Fruit fly (Drosophila melanogaster) whole organism, embryonic: ENCODE measurements around the gene nudE.

Experiments
- Antp ChIP-seq: fragments of 200-800 bp; sonication (Bioruptor generic); optimal IDR thresholded peaks from 3 replicates; lab custom pipeline; 2016; ENCODE audit warnings: missing biosample characterization, missing genetic modification characterization
- CG11247 ChIP-seq: fragments of 200-800 bp; sonication (Bioruptor generic); IDR thresholded peaks from 2 replicates; pipeline ENCODE4 v1.3.6; 2022; ENCODE audit warnings: missing biosample characterization, missing genetic modification characterization
- CG12155 ChIP-seq: fragments of 200-800 bp; sonication (Bioruptor generic); optimal IDR thresholded peaks from 3 replicates; lab custom pipeline; 2016; ENCODE audit warnings: missing biosample characterization, missing genetic modification characterization
- CG12299 ChIP-seq: fragments of 200-800 bp; sonication (Bioruptor generic); optimal IDR thresholded peaks from 2 replicates; lab custom pipeline; 2018; ENCODE audit warnings: missing biosample characterization, mild to moderate bottlenecking, missing genetic modification characterization
- CG13296 ChIP-seq: fragments of 200-800 bp; sonication (Bioruptor generic); optimal IDR thresholded peaks from 3 replicates; lab custom pipeline; 2018; ENCODE audit warnings: missing biosample characterization, mild to moderate bottlenecking, missing genetic modification characterization
- CG16779 ChIP-seq: fragments of 200-800 bp; sonication (Bioruptor generic); IDR thresholded peaks from 2 replicates; pipeline ENCODE4 v1.3.6; 2022; ENCODE audit warnings: missing biosample characterization, missing genetic modification characterization
- CG17385 ChIP-seq: fragments of 200-800 bp; sonication (Bioruptor generic); optimal IDR thresholded peaks from 3 replicates; lab custom pipeline; 2018; ENCODE audit warnings: missing biosample characterization, mild to moderate bottlenecking, missing genetic modification characterization
- CG2116 ChIP-seq: fragments of 200-800 bp; sonication (Bioruptor generic); optimal IDR thresholded peaks from 3 replicates; lab custom pipeline; 2018; ENCODE audit warnings: missing biosample characterization, mild to moderate bottlenecking, missing genetic modification characterization
- CG2120 ChIP-seq: fragments of 200-800 bp; sonication (Bioruptor generic); optimal IDR thresholded peaks from 3 replicates; lab custom pipeline; 2016; ENCODE audit warnings: missing biosample characterization, missing genetic modification characterization
- CG2678 ChIP-seq: fragments of 200-800 bp; sonication (Bioruptor generic); optimal IDR thresholded peaks from 3 replicates; lab custom pipeline; 2019; ENCODE audit warnings: missing biosample characterization, mild to moderate bottlenecking, missing genetic modification characterization, moderate library complexity
- CG31441 ChIP-seq: fragments of 200-800 bp; sonication (Bioruptor generic); IDR thresholded peaks from 2 replicates; pipeline ENCODE4 v1.3.6; 2022; ENCODE audit warnings: missing biosample characterization, missing genetic modification characterization
- CG3281 ChIP-seq: fragments of 200-800 bp; sonication (Bioruptor generic); optimal IDR thresholded peaks from 3 replicates; lab custom pipeline; 2017; ENCODE audit warnings: missing biosample characterization, mild to moderate bottlenecking, missing genetic modification characterization
- CG3995 ChIP-seq: fragments of 200-800 bp; sonication (Bioruptor generic); optimal IDR thresholded peaks from 3 replicates; lab custom pipeline; 2016; ENCODE audit warnings: missing biosample characterization, missing genetic modification characterization
- CG4617 ChIP-seq: fragments of 200-800 bp; sonication (Bioruptor generic); optimal IDR thresholded peaks from 3 replicates; lab custom pipeline; 2016; ENCODE audit warnings: missing biosample characterization, missing genetic modification characterization, borderline replicate concordance
- CG4820 ChIP-seq: fragments of 200-800 bp; sonication (Bioruptor generic); optimal IDR thresholded peaks from 3 replicates; lab custom pipeline; 2016; ENCODE audit warnings: missing biosample characterization, missing genetic modification characterization
- CG5180 ChIP-seq: fragments of 200-800 bp; sonication (Bioruptor generic); optimal IDR thresholded peaks from 3 replicates; lab custom pipeline; 2017; ENCODE audit warnings: missing biosample characterization, missing genetic modification characterization, mild to moderate bottlenecking, moderate library complexity, missing genetic modification reagents
- CG6272 ChIP-seq: fragments of 200-800 bp; sonication (Bioruptor generic); IDR thresholded peaks from 2 replicates; pipeline ENCODE4 v1.3.6; 2022; ENCODE audit warnings: missing biosample characterization, missing genetic modification characterization
- CG8478 ChIP-seq: fragments of >200 bp; optimal IDR thresholded peaks from 2 replicates; lab custom pipeline; 2018
- CG8924 ChIP-seq: fragments of 200-800 bp; optimal IDR thresholded peaks from 3 replicates; lab custom pipeline; 2019; ENCODE audit warnings: missing biosample characterization, mild to moderate bottlenecking, missing genetic modification characterization, moderate library complexity
- CG8944 ChIP-seq: fragments of 200-800 bp; sonication (Bioruptor generic); optimal IDR thresholded peaks from 3 replicates; lab custom pipeline; 2016; ENCODE audit warnings: missing biosample characterization, missing genetic modification characterization
- Dbx ChIP-seq: fragments of 200-800 bp; sonication (Bioruptor generic); IDR thresholded peaks from 3 replicates; pipeline ENCODE4 v1.3.6; 2022; ENCODE audit warnings: missing biosample characterization, missing genetic modification characterization
- Dip2 ChIP-seq: fragments of 200-800 bp; sonication (Bioruptor generic); IDR thresholded peaks from 2 replicates; pipeline ENCODE4 v1.3.6; 2022; ENCODE audit warnings: missing biosample characterization, missing genetic modification characterization
- Dll ChIP-seq: fragments of 200-800 bp; sonication (Bioruptor generic); IDR thresholded peaks from 4 replicates; pipeline ENCODE4 v1.3.6; 2022; ENCODE audit warnings: missing biosample characterization, missing genetic modification characterization; ENCODE audit not compliant: partially characterized antibody
- Eip74EF ChIP-seq, 2 experiments: fragments of 200-800 bp in 1 of 2; fragments of >200 bp in 1 of 2; sonication (Bioruptor generic) in 1 of 2; optimal IDR thresholded peaks; 2 replicates each; lab custom pipeline; 2017 to 2019; ENCODE audit warnings: missing biosample characterization in 2 of 2, missing genetic modification characterization in 2 of 2, mild to moderate bottlenecking in 1 of 2, moderate library complexity in 1 of 2
- H15 ChIP-seq: fragments of 200-800 bp; sonication (Bioruptor generic); IDR thresholded peaks from 3 replicates; pipeline ENCODE4 v1.3.6; 2022; ENCODE audit warnings: missing biosample characterization, missing genetic modification characterization
- Hey ChIP-seq: fragments of 200-800 bp; sonication (Bioruptor generic); optimal IDR thresholded peaks from 3 replicates; lab custom pipeline; 2018; ENCODE audit warnings: missing biosample characterization, mild to moderate bottlenecking, missing genetic modification characterization
- HmgD ChIP-seq: fragments of 200-800 bp; sonication (Bioruptor generic); optimal IDR thresholded peaks from 3 replicates; lab custom pipeline; 2016; ENCODE audit warnings: missing biosample characterization, missing genetic modification characterization
- Hsf ChIP-seq: fragments of 200-800 bp; sonication (Bioruptor generic); optimal IDR thresholded peaks from 3 replicates; lab custom pipeline; 2016; ENCODE audit warnings: missing biosample characterization, missing genetic modification characterization
- MBD-R2 ChIP-seq: fragments of 200-800 bp; sonication (Bioruptor generic); IDR thresholded peaks from 2 replicates; pipeline ENCODE4 v1.3.6; 2022; ENCODE audit warnings: missing biosample characterization, missing genetic modification characterization
- MESR4 ChIP-seq: fragments of 200-800 bp; sonication (Bioruptor generic); optimal IDR thresholded peaks from 2 replicates; lab custom pipeline; 2018; ENCODE audit warnings: missing biosample characterization, mild to moderate bottlenecking, missing genetic modification characterization, moderate library complexity
- Max ChIP-seq: fragments of 200-800 bp; sonication (Bioruptor generic); optimal IDR thresholded peaks from 2 replicates; lab custom pipeline; 2016; ENCODE audit warnings: missing biosample characterization, mild to moderate bottlenecking, missing genetic modification characterization
- NFAT ChIP-seq: fragments of 200-800 bp; sonication (Bioruptor generic); IDR thresholded peaks from 2 replicates; pipeline ENCODE4 v1.3.6; 2022; ENCODE audit warnings: missing biosample characterization, missing genetic modification characterization
- Ravus ChIP-seq: fragments of 200-800 bp; sonication (Bioruptor generic); IDR thresholded peaks from 2 replicates; pipeline ENCODE4 v1.3.6; 2022; ENCODE audit warnings: missing biosample characterization, missing genetic modification characterization
- Taf1 ChIP-seq: fragments of 200-800 bp; sonication (Bioruptor generic); IDR thresholded peaks from 2 replicates; pipeline ENCODE4 v1.3.6; 2022; ENCODE audit warnings: missing biosample characterization, missing genetic modification characterization
- Tbp ChIP-seq: fragments of >200 bp; optimal IDR thresholded peaks from 2 replicates; lab custom pipeline; 2018; ENCODE audit warnings: missing biosample characterization, missing genetic modification characterization
- Vsx1 ChIP-seq: fragments of 200-800 bp; sonication (Bioruptor generic); optimal IDR thresholded peaks from 2 replicates; lab custom pipeline; 2017; ENCODE audit warnings: missing biosample characterization, mild to moderate bottlenecking, missing genetic modification characterization, missing genetic modification reagents
- ato ChIP-seq: fragments of 200-800 bp; sonication (Bioruptor generic); IDR thresholded peaks from 2 replicates; pipeline ENCODE4 v1.3.6; 2022; ENCODE audit warnings: missing biosample characterization, missing genetic modification characterization; ENCODE audit not compliant: partially characterized antibody
- cwo ChIP-seq: fragments of 200-800 bp; sonication (Bioruptor generic); optimal IDR thresholded peaks from 3 replicates; lab custom pipeline; 2017; ENCODE audit warnings: missing biosample characterization, missing genetic modification characterization, mild to moderate bottlenecking, moderate library complexity, missing genetic modification reagents
- da ChIP-seq: fragments of 200-800 bp; sonication (Bioruptor generic); optimal IDR thresholded peaks from 2 replicates; lab custom pipeline; 2016; ENCODE audit warnings: missing biosample characterization, missing genetic modification characterization
- eve ChIP-seq, 2 experiments: fragments of >200 bp; optimal IDR thresholded peaks; 2 replicates each; lab custom pipeline; 2017; ENCODE audit warnings: missing biosample characterization in 2 of 2, missing genetic modification characterization in 2 of 2
- ewg ChIP-seq: fragments of 200-800 bp; sonication (Bioruptor generic); optimal IDR thresholded peaks from 3 replicates; lab custom pipeline; 2017; ENCODE audit warnings: mild to moderate bottlenecking, missing biosample characterization, missing genetic modification reagents, missing genetic modification characterization
- gem ChIP-seq: fragments of 200-800 bp; sonication (Bioruptor generic); optimal IDR thresholded peaks from 2 replicates; lab custom pipeline; 2019; ENCODE audit warnings: missing biosample characterization, mild to moderate bottlenecking, missing genetic modification characterization, moderate library complexity
- gt ChIP-seq: fragments of 200-800 bp; sonication (Bioruptor generic); IDR thresholded peaks from 2 replicates; pipeline ENCODE4 v1.3.6; 2022; ENCODE audit warnings: missing biosample characterization, missing genetic modification characterization
- her ChIP-seq: fragments of 200-800 bp; sonication (Bioruptor generic); optimal IDR thresholded peaks from 2 replicates; lab custom pipeline; 2016; ENCODE audit warnings: missing biosample characterization, missing genetic modification characterization
- hth ChIP-seq: fragments of >200 bp; optimal IDR thresholded peaks from 2 replicates; lab custom pipeline; 2017; ENCODE audit warnings: inconsistent platforms
- klu ChIP-seq: fragments of 200-800 bp; sonication (Bioruptor generic); IDR thresholded peaks from 2 replicates; pipeline ENCODE4 v1.3.6; 2022; ENCODE audit warnings: missing biosample characterization, missing genetic modification characterization
- maf-S ChIP-seq: fragments of 200-800 bp; sonication (Bioruptor generic); optimal IDR thresholded peaks from 2 replicates; lab custom pipeline; 2016; ENCODE audit warnings: missing biosample characterization, missing genetic modification characterization
- sug ChIP-seq: fragments of 200-800 bp; optimal IDR thresholded peaks from 2 replicates; lab custom pipeline; 2019; ENCODE audit warnings: missing biosample characterization, mild to moderate bottlenecking, missing genetic modification characterization, moderate library complexity
- tap ChIP-seq: fragments of 200-800 bp; optimal IDR thresholded peaks from 3 replicates; lab custom pipeline; 2019; ENCODE audit warnings: missing biosample characterization, mild to moderate bottlenecking, missing genetic modification characterization, moderate library complexity
- tna ChIP-seq: fragments of 200-800 bp; sonication (Bioruptor generic); IDR thresholded peaks from 2 replicates; pipeline ENCODE4 v1.3.6; 2022; ENCODE audit warnings: missing biosample characterization, missing genetic modification characterization; ENCODE audit not compliant: partially characterized antibody
- zfh1 ChIP-seq: fragments of 200-800 bp; sonication (Bioruptor generic); IDR thresholded peaks from 3 replicates; pipeline ENCODE4 v1.3.6; 2022; ENCODE audit warnings: missing biosample characterization, missing genetic modification characterization

nudE gene

DNA sequence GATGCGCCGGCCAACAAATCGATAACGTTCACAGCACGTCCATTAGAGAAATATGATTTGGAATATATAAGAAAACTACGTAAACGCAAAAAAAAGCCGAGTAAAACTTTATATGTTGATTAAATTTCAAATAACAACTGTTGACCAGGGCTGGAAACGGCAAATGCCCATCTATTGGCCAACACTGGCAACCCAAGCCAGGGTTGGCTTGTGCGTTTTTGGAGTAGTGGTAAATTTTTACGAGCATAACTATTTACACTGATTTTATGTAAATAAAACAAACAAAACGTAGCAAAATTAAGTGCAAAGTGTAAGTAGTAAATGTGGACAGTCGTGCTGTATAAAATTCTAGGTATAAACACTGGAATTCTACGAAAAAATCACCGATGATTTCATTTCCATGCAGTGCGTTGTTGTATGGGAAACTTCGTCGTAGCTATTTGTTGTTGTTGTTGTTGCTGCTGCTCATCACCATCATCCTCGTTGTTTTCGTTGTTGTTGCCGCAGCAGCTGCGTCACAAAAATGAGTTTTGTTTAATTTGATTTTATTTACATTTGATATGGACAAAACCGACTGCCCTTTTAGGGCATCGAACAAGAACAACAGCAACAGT is at the start of gene nudE (continued):
- TF ChIP-seq tna (GFP tag; lab: Robert Waterston, UW) (no peak), MESR4 (GFP tag; lab: Kevin White, UChicago) (peak; percentile 84), gem (peak; percentile 16), Max (GFP tag; lab: Kevin White, UChicago) (peak; percentile 54), CG4617 (peak; percentile 72), Dll (GFP tag; lab: Robert Waterston, UW) (0 out of 4 replicates have a peak, but pooled peaks have one; percentile 25), MBD-R2 (peak; percentile 39), CG8924 (tag; lab: Kevin White, UChicago) (peak; percentile 25), her (GFP tag; lab: Kevin White, UChicago) (peak; percentile 12), Tbp (peak; percentile 22), CG8478 (lab: Kevin White, UChicago) (no peak), sug (peak; percentile 12), maf-S (peak; percentile 46), CG6272 (GFP tag; lab: Robert Waterston, UW) (peak; percentile 53), eve (GFP tag; optimal IDR thresholded peaks at IDR 0.05; lab: Kevin White, UChicago) (no peak), Vsx1 (no peak), CG2678 (tag; lab: Kevin White, UChicago) (peak; percentile 42), klu (no peak), Dip2 (no peak), CG11247 (peak; percentile 61), Hey (tag; lab: Kevin White, UChicago) (no peak), CG12155 (peak; percentile 19), ato (GFP tag; lab: Robert Waterston, UW) (no peak), Hsf (peak; percentile 19), CG8944 (GFP tag; lab: Kevin White, UChicago) (peak; percentile 41), CG3281 (GFP tag; lab: Kevin White, UChicago) (peak; percentile 95), HmgD (GFP tag; lab: Kevin White, UChicago) (peak; percentile 10), Taf1 (GFP tag; lab: Robert Waterston, UW) (no peak), H15 (no peak), CG2120 (GFP tag; lab: Kevin White, UChicago) (peak; percentile 60), ewg (GFP tag; lab: Kevin White, UChicago) (no peak), CG13296 (GFP tag; lab: Kevin White, UChicago) (no peak), hth (lab: Kevin White, UChicago) (no peak), Dbx (peak; percentile 40; the same call in 1 of the 3 replicates), da (peak; percentile 2), Antp (GFP tag; lab: Kevin White, UChicago) (peak; percentile 60), CG4820 (GFP tag; lab: Kevin White, UChicago) (peak; percentile 28), NFAT (peak; percentile 27; the same call in 1 of the 2 replicates), CG5180 (GFP tag; lab: Kevin White, UChicago) (no peak), Eip74EF (GFP tag; optimal IDR thresholded peaks at IDR 0.05; lab: Kevin White, UChicago) (no peak), cwo (GFP tag; lab: Kevin White, UChicago) (no peak), CG12299 (peak; percentile 46), gt (no peak), CG16779 (GFP tag; lab: Robert Waterston, UW) (no peak), Ravus (GFP tag; lab: Robert Waterston, UW) (no peak), CG17385 (peak; percentile 22), tap (tag; lab: Kevin White, UChicago) (no peak), CG3995 (GFP tag; lab: Kevin White, UChicago) (no peak), zfh1 (GFP tag; lab: Robert Waterston, UW) (peak; percentile 39; the same call in 1 of the 3 replicates), CG2116 (GFP tag; lab: Kevin White, UChicago) (peak; percentile 26), CG31441 (GFP tag; lab: Robert Waterston, UW) (no peak)
